Worm (Caenorhabditis elegans) whole organism, late embryonic: ENCODE data around the gene C25F9.9.

Source experiments
- C08G9.2 ChIP-seq: sonication (generic microtip); optimal IDR thresholded peaks from 2 replicates; lab custom pipeline; 2016; ENCODE audit warnings: mild to moderate bottlenecking, missing genetic modification characterization, moderate library complexity, missing compliant biosample characterization
- K09A11.1 ChIP-seq: sonication (generic microtip); optimal IDR thresholded peaks from 2 replicates; lab custom pipeline; 2017; ENCODE audit warnings: antibody characterized with exemption, mild to moderate bottlenecking, missing genetic modification characterization, missing compliant biosample characterization; ENCODE audit not compliant: insufficient read depth
- Y22D7AL.16 ChIP-seq: sonication (generic microtip); optimal IDR thresholded peaks from 2 replicates; lab custom pipeline; 2016; ENCODE audit warnings: missing genetic modification characterization, missing compliant biosample characterization
- ama-1 ChIP-seq: fragments of 150-350 bp; optimal IDR thresholded peaks from 2 replicates; lab custom pipeline; 2014
- ceh-18 ChIP-seq: sonication (generic microtip); optimal IDR thresholded peaks from 2 replicates; lab custom pipeline; 2016; ENCODE audit warnings: missing genetic modification characterization, missing compliant biosample characterization
- ceh-22 ChIP-seq: sonication (generic microtip); optimal IDR thresholded peaks from 2 replicates; lab custom pipeline; 2017; ENCODE audit warnings: missing biosample characterization, missing genetic modification characterization
- ceh-30 ChIP-seq: fragments of 150-350 bp; optimal IDR thresholded peaks from 2 replicates; lab custom pipeline; 2014; ENCODE audit warnings: missing biosample characterization, missing genetic modification characterization
- ceh-31 ChIP-seq: sonication (generic microtip); optimal IDR thresholded peaks from 2 replicates; lab custom pipeline; 2016; ENCODE audit warnings: missing genetic modification characterization, missing compliant biosample characterization
- ceh-45 ChIP-seq: fragments of 200-800 bp; sonication (Bioruptor generic); IDR thresholded peaks from 2 replicates; pipeline ENCODE4 v1.3.6; 2022; ENCODE audit warnings: missing genetic modification reagents, missing genetic modification characterization, missing compliant biosample characterization
- ceh-9 ChIP-seq: sonication (generic microtip); optimal IDR thresholded peaks from 2 replicates; lab custom pipeline; 2016; ENCODE audit warnings: mild to moderate bottlenecking, missing genetic modification characterization, inconsistent platforms, missing compliant biosample characterization
- dve-1 ChIP-seq: sonication (generic microtip); optimal IDR thresholded peaks from 2 replicates; lab custom pipeline; 2017; ENCODE audit warnings: antibody characterized with exemption, mild to moderate bottlenecking, missing genetic modification characterization, missing compliant biosample characterization
- ets-4 ChIP-seq: sonication (generic microtip); optimal IDR thresholded peaks from 2 replicates; lab custom pipeline; 2016; ENCODE audit warnings: missing genetic modification characterization, missing compliant biosample characterization
- fax-1 ChIP-seq: sonication (generic microtip); optimal IDR thresholded peaks from 2 replicates; lab custom pipeline; 2016; ENCODE audit warnings: missing genotype, missing genetic modification characterization, missing compliant biosample characterization
- hlh-13 ChIP-seq: fragments of 200-800 bp; sonication (Bioruptor generic); optimal IDR thresholded peaks from 2 replicates; lab custom pipeline; 2018; ENCODE audit warnings: mild to moderate bottlenecking, missing genetic modification characterization, missing compliant biosample characterization
- hlh-8 ChIP-seq: sonication (generic microtip); optimal IDR thresholded peaks from 2 replicates; lab custom pipeline; 2016; ENCODE audit warnings: missing genotype, missing genetic modification characterization, missing compliant biosample characterization
- lim-6 ChIP-seq: sonication (generic microtip); optimal IDR thresholded peaks from 2 replicates; lab custom pipeline; 2016; ENCODE audit warnings: missing genetic modification characterization, missing compliant biosample characterization
- madf-2 ChIP-seq: sonication (generic microtip); optimal IDR thresholded peaks from 2 replicates; lab custom pipeline; 2017; ENCODE audit warnings: missing genetic modification characterization, missing compliant biosample characterization
- mec-3 ChIP-seq: sonication (generic microtip); optimal IDR thresholded peaks from 2 replicates; lab custom pipeline; 2016; ENCODE audit warnings: borderline replicate concordance, missing genetic modification characterization, missing compliant biosample characterization
- npax-4 ChIP-seq: sonication (generic microtip); optimal IDR thresholded peaks from 2 replicates; lab custom pipeline; 2016; ENCODE audit warnings: missing genetic modification characterization, missing compliant biosample characterization
- pag-3 ChIP-seq: sonication (generic microtip); optimal IDR thresholded peaks from 2 replicates; lab custom pipeline; 2016; ENCODE audit warnings: missing compliant biosample characterization, missing genetic modification characterization, borderline replicate concordance
- pax-1 ChIP-seq: fragments of 150-350 bp; optimal IDR thresholded peaks from 2 replicates; lab custom pipeline; 2014; ENCODE audit warnings: missing biosample characterization, missing genetic modification characterization
- pha-2 ChIP-seq: sonication (generic microtip); optimal IDR thresholded peaks from 2 replicates; lab custom pipeline; 2017; ENCODE audit warnings: mild to moderate bottlenecking, missing genetic modification characterization, missing compliant biosample characterization
- pha-4 ChIP-seq: fragments of 150-350 bp; optimal IDR thresholded peaks from 2 replicates; lab custom pipeline; 2018; ENCODE audit warnings: missing biosample characterization, missing genetic modification reagents, missing genetic modification characterization
- pqm-1 ChIP-seq: sonication (generic microtip); optimal IDR thresholded peaks from 2 replicates; lab custom pipeline; 2016; ENCODE audit warnings: missing genetic modification characterization, missing compliant biosample characterization
- ref-2 ChIP-seq: sonication (generic microtip); optimal IDR thresholded peaks from 2 replicates; lab custom pipeline; 2016; ENCODE audit warnings: missing genetic modification characterization, missing compliant biosample characterization
- sdc-2 ChIP-seq: sonication (generic microtip); optimal IDR thresholded peaks from 2 replicates; lab custom pipeline; 2016; ENCODE audit warnings: missing genotype, missing genetic modification characterization, missing compliant biosample characterization
- sox-2 ChIP-seq: fragments of 200-800 bp; sonication (Bioruptor generic); IDR thresholded peaks from 2 replicates; pipeline ENCODE4 v1.3.6; 2022; ENCODE audit warnings: missing genetic modification reagents, missing genetic modification characterization, missing compliant biosample characterization
- syd-9 ChIP-seq: sonication (generic microtip); optimal IDR thresholded peaks from 2 replicates; lab custom pipeline; 2016; ENCODE audit warnings: mild to moderate bottlenecking, missing genetic modification characterization, moderate library complexity, missing compliant biosample characterization
- unc-3 ChIP-seq, 2 experiments: fragments of 200-800 bp in 1 of 2; sonication (Bioruptor generic) in 1 of 2; sonication (generic microtip) in 1 of 2; conservative IDR thresholded peaks in 1 of 2; optimal IDR thresholded peaks in 1 of 2; 2 replicates each; pipeline versions ENCODE4 v1.3.6 to Lab custom; 2016 to 2022; ENCODE audit warnings: missing compliant biosample characterization in 2 of 2, missing genetic modification characterization in 2 of 2, missing genetic modification reagents in 1 of 2
- unc-42 ChIP-seq: sonication (generic microtip); optimal IDR thresholded peaks from 2 replicates; lab custom pipeline; 2016; ENCODE audit warnings: missing genotype, missing genetic modification characterization, missing compliant biosample characterization
- unc-55 ChIP-seq: sonication (generic microtip); optimal IDR thresholded peaks from 2 replicates; lab custom pipeline; 2017; ENCODE audit warnings: missing biosample characterization, missing genetic modification reagents, missing genetic modification characterization
- zip-5 ChIP-seq: sonication (generic microtip); optimal IDR thresholded peaks from 2 replicates; lab custom pipeline; 2016; ENCODE audit warnings: missing genetic modification characterization, missing compliant biosample characterization

The C25F9.9 gene

ce11 chrV:19400619-19401018 lies 15.8 kb upstream of the C25F9.9 start, which contains the start of gene srw-86:
TSS of gene srw-86 (minus strand) at chrV:19400719.
- TF ChIP-seq pax-1 (no peak), unc-55 (no peak)

ce11 chrV:19401429-19401828 lies 15.0 kb upstream of the C25F9.9 start:
- TF ChIP-seq unc-3 (GFP tag; conservative IDR thresholded peaks at IDR 0.05; lab: Robert Waterston, UW) (no peak), unc-3 (tag; optimal IDR thresholded peaks at IDR 0.05; lab: Kevin White, UChicago) (no peak), pax-1 (no peak), pha-2 (tag; lab: Kevin White, UChicago) (no peak), zip-5 (tag; lab: Kevin White, UChicago) (no peak)

- TF ChIP-seq unc-55 (no peak), pha-4 (tag; lab: Kevin White, UChicago) (no peak), ets-4 (no peak)
Measured at ce11 chrV:19402855-19403254, 13.6 kb upstream of the C25F9.9 start, which contains the start of gene C25F9.12. TSS of gene C25F9.12 (minus strand) at chrV:19402955.

- TF ChIP-seq sox-2 (GFP tag; lab: Robert Waterston, UW) (no peak), mec-3 (tag; lab: Kevin White, UChicago) (no peak), npax-4 (tag; lab: Kevin White, UChicago) (no peak), C08G9.2 (tag; lab: Kevin White, UChicago) (no peak), ama-1 (lab: Kevin White, UChicago) (no peak), ceh-31 (tag; lab: Kevin White, UChicago) (no peak), pqm-1 (tag; lab: Kevin White, UChicago) (no peak)
Measured at ce11 chrV:19403619-19404018, 12.8 kb upstream of the C25F9.9 start.

ce11 chrV:19405276-19405815 lies 11.1 kb upstream of the C25F9.9 start, which contains the start of the genes C25F9.6 and C25F9.10:
TSS of gene C25F9.6 (minus strand) at chrV:19405326.
TSS of gene C25F9.10 (plus strand) at chrV:19405729.
- TF ChIP-seq K09A11.1 (tag; lab: Kevin White, UChicago) (no peak), ref-2 (tag; lab: Kevin White, UChicago) (no peak), ceh-30 (tag; lab: Kevin White, UChicago) (no peak), ets-4 (no peak), ceh-18 (tag; lab: Kevin White, UChicago) (no peak), fax-1 (tag; lab: Kevin White, UChicago) (no peak), pag-3 (tag; lab: Kevin White, UChicago) (no peak), unc-42 (tag; lab: Kevin White, UChicago) (no peak), hlh-13 (GFP tag; lab: Kevin White, UChicago) (no peak), ceh-45 (GFP tag; lab: Robert Waterston, UW) (no peak), ceh-9 (tag; lab: Kevin White, UChicago) (no peak), ceh-22 (tag; lab: Kevin White, UChicago) (no peak), npax-4 (tag; lab: Kevin White, UChicago) (no peak), syd-9 (tag; lab: Kevin White, UChicago) (no peak)

ce11 chrV:19410663-19411062 lies 5.7 kb upstream of the C25F9.9 start, which contains the start of gene C25F9.5:
TSS of gene C25F9.5 (minus strand) at chrV:19410857.
- TF ChIP-seq madf-2 (tag; lab: Kevin White, UChicago) (no peak), hlh-8 (tag; lab: Kevin White, UChicago) (no peak), mec-3 (tag; lab: Kevin White, UChicago) (no peak), zip-5 (tag; lab: Kevin White, UChicago) (no peak), unc-3 (GFP tag; conservative IDR thresholded peaks at IDR 0.05; lab: Robert Waterston, UW) (no peak), unc-3 (tag; optimal IDR thresholded peaks at IDR 0.05; lab: Kevin White, UChicago) (no peak)

ce11 chrV:19417836-19418235 lies 1.4 kb downstream of the C25F9.9 start, which contains the start of gene C25F9.15:
TSS of gene C25F9.15 (plus strand) at chrV:19418136.
- no peak for TF ChIP-seq lim-6 (tag; lab: Kevin White, UChicago)
- TF ChIP-seq unc-42 (tag; lab: Kevin White, UChicago) = no peak
- TF ChIP-seq dve-1 (tag; lab: Kevin White, UChicago) = no peak
- no peak for TF ChIP-seq Y22D7AL.16 (tag; lab: Kevin White, UChicago)
- TF ChIP-seq sdc-2 (tag; lab: Kevin White, UChicago) = no peak
